Fruit fly (Drosophila melanogaster): ENCODE results near the gene CG33203.

- TF ChIP-seq psq (optimal IDR thresholded peaks at IDR 0.05) (no peak), insv (optimal IDR thresholded peaks at IDR 0.05) (no peak), h (optimal IDR thresholded peaks at IDR 0.05) (no peak), Myc (optimal IDR thresholded peaks at IDR 0.05) (no peak)
Measured at dm6 chr3R:28922744-28923143, 35.2 kb upstream of the CG33203 start, which contains the start of gene CG11828.

Measured in Kc167 (cell line).